Worm (Caenorhabditis elegans) whole organism, late embryonic: ENCODE data around the gene C42D8.1.

ENCODE experiments used
- ceh-19 ChIP-seq: fragments of 200-800 bp; sonication (Bioruptor generic); optimal IDR thresholded peaks from 2 replicates; lab custom pipeline; 2018; ENCODE audit warnings: mild to moderate bottlenecking, missing genetic modification characterization, missing compliant biosample characterization
- ceh-2 ChIP-seq: sonication (generic microtip); optimal IDR thresholded peaks from 2 replicates; lab custom pipeline; 2016; ENCODE audit warnings: missing genotype, missing genetic modification characterization, missing compliant biosample characterization
- dve-1 ChIP-seq: sonication (generic microtip); optimal IDR thresholded peaks from 2 replicates; lab custom pipeline; 2017; ENCODE audit warnings: antibody characterized with exemption, mild to moderate bottlenecking, missing genetic modification characterization, missing compliant biosample characterization
- hlh-13 ChIP-seq: fragments of 200-800 bp; sonication (Bioruptor generic); optimal IDR thresholded peaks from 2 replicates; lab custom pipeline; 2018; ENCODE audit warnings: mild to moderate bottlenecking, missing genetic modification characterization, missing compliant biosample characterization
- madf-2 ChIP-seq: sonication (generic microtip); optimal IDR thresholded peaks from 2 replicates; lab custom pipeline; 2017; ENCODE audit warnings: missing genetic modification characterization, missing compliant biosample characterization

ce11 chrX:5086212-5086611, 23.1 kb upstream of the C42D8.1 start:
- TF ChIP-seq ceh-19 (GFP tag; lab: Kevin White, UChicago) = no peak
- TF ChIP-seq madf-2 (tag; lab: Kevin White, UChicago) = no peak
- no peak for TF ChIP-seq hlh-13 (GFP tag; lab: Kevin White, UChicago)
- no peak for TF ChIP-seq ceh-2 (tag; lab: Kevin White, UChicago)
- TF ChIP-seq dve-1 (tag; lab: Kevin White, UChicago) = no peak
